ENCODE assay signal across 3 worm cellular contexts in the genomic region with DNA sequence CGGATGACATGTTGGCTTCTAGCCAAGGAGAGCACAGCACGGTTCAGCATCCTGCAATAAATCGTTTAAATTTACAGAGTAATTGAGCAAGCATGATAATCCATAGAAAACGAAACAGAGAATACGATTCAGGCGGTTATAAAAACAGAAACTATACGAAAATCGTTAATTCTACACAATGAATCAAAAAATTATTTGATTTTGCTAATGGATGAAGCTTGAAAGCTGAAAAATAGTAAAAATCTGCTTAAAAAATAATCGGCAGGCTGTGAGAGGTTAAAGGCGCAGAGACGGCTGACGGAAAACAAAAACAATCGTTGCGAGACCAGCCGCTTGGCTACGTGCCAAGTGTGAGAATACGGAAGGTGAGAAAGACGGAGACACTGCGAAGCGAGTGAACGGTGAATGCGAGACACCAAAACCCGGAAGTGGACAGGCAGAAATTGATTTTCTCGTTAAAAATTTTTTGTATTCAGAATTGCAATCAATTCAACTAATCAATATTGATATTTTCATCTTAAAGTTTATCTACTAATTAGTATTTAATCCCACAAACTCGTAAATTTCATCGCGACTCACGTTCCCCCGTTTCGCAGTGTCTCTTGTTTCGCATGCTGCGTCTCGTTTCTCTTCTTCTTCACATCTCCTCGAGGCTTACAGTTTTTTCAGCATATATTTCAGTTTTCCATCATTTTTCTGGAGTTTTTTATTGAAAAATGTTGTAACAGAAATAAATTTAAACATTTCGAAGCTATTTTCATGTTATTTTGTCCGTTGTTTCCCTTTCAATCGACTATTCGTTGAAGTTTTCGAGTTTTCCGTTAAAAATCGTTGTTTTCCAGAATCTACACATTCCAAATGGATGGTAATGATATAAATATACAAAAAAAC.
A peak's percentile ranks its signal among the peaks of the same experiment; 100 is the strongest.
TF ChIP-seq lines count a peak whose summit lies in the region.

A gene (minus strand): TSS at position 51 of the 891 bp plus-strand sequence.
A gene (plus strand): TSS at position 841 of the 891 bp plus-strand sequence.

TF ChIP-seq in whole organism, L1 larva, 84 proteins besides CTCF, POLR2A, EP300 and RAD21 (continued from another document and continues in another):
- TF ChIP-seq ceh-88 (GFP tag; IDR thresholded peaks at IDR 0.05; lab: Robert Waterston, UW): peak; percentile 88
- TF ChIP-seq ceh-63 (GFP tag; optimal IDR thresholded peaks at IDR 0.05; lab: Kevin White, UChicago): peak; percentile 86
- TF ChIP-seq vab-15 (tag; optimal IDR thresholded peaks at IDR 0.05; lab: Kevin White, UChicago): peak; percentile 95
- TF ChIP-seq nhr-28 (tag; optimal IDR thresholded peaks at IDR 0.05; lab: Kevin White, UChicago): no peak
- no peak for TF ChIP-seq ets-5 (GFP tag; IDR thresholded peaks at IDR 0.05; lab: Robert Waterston, UW)
- TF ChIP-seq unc-130 (tag; optimal IDR thresholded peaks at IDR 0.05; lab: Kevin White, UChicago): peak; percentile 94
- TF ChIP-seq lir-3 (tag; optimal IDR thresholded peaks at IDR 0.05; lab: Kevin White, UChicago; ENCODE audit: poor library complexity): peak; percentile 91
- TF ChIP-seq sox-4 (tag; optimal IDR thresholded peaks at IDR 0.05; lab: Kevin White, UChicago): peak; percentile 89
- peak; percentile 99 for TF ChIP-seq fkh-8 (tag; optimal IDR thresholded peaks at IDR 0.05; lab: Kevin White, UChicago)
- peak; percentile 93 for TF ChIP-seq isw-1 (GFP tag; IDR thresholded peaks at IDR 0.05; lab: Robert Waterston, UW)
- peak; percentile 62 for TF ChIP-seq mep-1 (tag; optimal IDR thresholded peaks at IDR 0.05; lab: Kevin White, UChicago)
- TF ChIP-seq mab-9 (GFP tag; IDR thresholded peaks at IDR 0.05; lab: Robert Waterston, UW): peak; percentile 78
- peak; percentile 83 for TF ChIP-seq jun-1 (tag; optimal IDR thresholded peaks at IDR 0.05; lab: Kevin White, UChicago)
- TF ChIP-seq F16B12.6 (tag; optimal IDR thresholded peaks at IDR 0.05; lab: Kevin White, UChicago): peak; percentile 29
- peak; percentile 80 for TF ChIP-seq nhr-237 (tag; optimal IDR thresholded peaks at IDR 0.05; lab: Kevin White, UChicago)
- peak; percentile 81 for TF ChIP-seq fkh-4 (tag; optimal IDR thresholded peaks at IDR 0.05; lab: Kevin White, UChicago; ENCODE audit: borderline replicate concordance)
- peak; percentile 97 for TF ChIP-seq nhr-90 (tag; optimal IDR thresholded peaks at IDR 0.05; lab: Kevin White, UChicago; ENCODE audit: poor library complexity)
- peak; percentile 57 for TF ChIP-seq ama-1 (optimal IDR thresholded peaks at IDR 0.05; lab: Kevin White, UChicago)
- peak; percentile 33 for TF ChIP-seq snpc-4 (tag; optimal IDR thresholded peaks at IDR 0.05; lab: Kevin White, UChicago)
- peak; percentile 42 for TF ChIP-seq ceh-8 (GFP tag; optimal IDR thresholded peaks at IDR 0.05; lab: Kevin White, UChicago)
- peak; percentile 72 to 78 (median 77) for TF ChIP-seq dpl-1 (GFP tag; optimal IDR thresholded peaks at IDR 0.05; lab: Kevin White, UChicago)
- TF ChIP-seq dsc-1 (tag; optimal IDR thresholded peaks at IDR 0.05; lab: Kevin White, UChicago): peak; percentile 94
- TF ChIP-seq egl-13 (tag; optimal IDR thresholded peaks at IDR 0.05; lab: Kevin White, UChicago): peak; percentile 95
- TF ChIP-seq snu-23 (GFP tag; optimal IDR thresholded peaks at IDR 0.05; lab: Kevin White, UChicago): peak; percentile 97
- peak in 2 of 6 experiments; percentile 31 to 51 for TF ChIP-seq elt-3 (tag; optimal IDR thresholded peaks at IDR 0.05; lab: Kevin White, UChicago)
- peak; percentile 79 for TF ChIP-seq skn-1 (tag; optimal IDR thresholded peaks at IDR 0.05; lab: Kevin White, UChicago)
- TF ChIP-seq mdl-1 (tag; optimal IDR thresholded peaks at IDR 0.05; lab: Kevin White, UChicago): peak in 1 of 2 experiments; percentile 72
- peak; percentile 98 for TF ChIP-seq nhr-85 (tag; lab: Kevin White, UChicago)
- TF ChIP-seq swsn-7 (tag; optimal IDR thresholded peaks at IDR 0.05; lab: Kevin White, UChicago): peak; percentile 94
- TF ChIP-seq sup-37 (GFP tag; optimal IDR thresholded peaks at IDR 0.05; lab: Kevin White, UChicago): peak; percentile 68
- peak; percentile 90 for TF ChIP-seq nhr-19 (GFP tag; conservative IDR thresholded peaks at IDR 0.05; lab: Robert Waterston, UW)
- peak; percentile 98 for TF ChIP-seq pax-3 (tag; optimal IDR thresholded peaks at IDR 0.05; lab: Kevin White, UChicago)
- peak in 1 of 2 experiments; percentile 15 for TF ChIP-seq egl-27 (tag; optimal IDR thresholded peaks at IDR 0.05; lab: Kevin White, UChicago)
- peak; percentile 82 for TF ChIP-seq elt-2 (tag; optimal IDR thresholded peaks at IDR 0.05; lab: Kevin White, UChicago)
- TF ChIP-seq Y116A8C.19 (tag; optimal IDR thresholded peaks at IDR 0.05; lab: Kevin White, UChicago; ENCODE audit: borderline replicate concordance): peak; percentile 74
- TF ChIP-seq sptf-1 (tag; optimal IDR thresholded peaks at IDR 0.05; lab: Kevin White, UChicago): no peak
- TF ChIP-seq grh-1 (GFP tag; IDR thresholded peaks at IDR 0.05; lab: Robert Waterston, UW): peak; percentile 74
- peak; percentile 60 for TF ChIP-seq blmp-1 (tag; optimal IDR thresholded peaks at IDR 0.05; lab: Kevin White, UChicago)
- peak; percentile 96 for TF ChIP-seq nhr-47 (tag; optimal IDR thresholded peaks at IDR 0.05; lab: Kevin White, UChicago)

TF ChIP-seq in whole organism, L3 larva, 47 proteins besides CTCF, POLR2A, EP300 and RAD21 (continued from another document):
- TF ChIP-seq daf-12 (tag; optimal IDR thresholded peaks at IDR 0.05; lab: Kevin White, UChicago) (no peak), pqm-1 (tag; optimal IDR thresholded peaks at IDR 0.05; lab: Kevin White, UChicago) (peak; percentile 43), ceh-28 (tag; optimal IDR thresholded peaks at IDR 0.05; lab: Kevin White, UChicago) (peak; percentile 84), nfya-1 (tag; optimal IDR thresholded peaks at IDR 0.05; lab: Kevin White, UChicago; ENCODE audit: insufficient read depth) (peak; percentile 88), nhr-23 (tag; optimal IDR thresholded peaks at IDR 0.05; lab: Kevin White, UChicago) (peak; percentile 92), ama-1 (optimal IDR thresholded peaks at IDR 0.05; lab: Kevin White, UChicago) (peak; percentile 30), nhr-43 (tag; optimal IDR thresholded peaks at IDR 0.05; lab: Kevin White, UChicago; ENCODE audit: poor library complexity, severe bottlenecking) (peak; percentile 83), ztf-4 (tag; optimal IDR thresholded peaks at IDR 0.05; lab: Kevin White, UChicago) (no peak), ceh-16 (tag; optimal IDR thresholded peaks at IDR 0.05; lab: Kevin White, UChicago) (no peak), nhr-237 (tag; optimal IDR thresholded peaks at IDR 0.05; lab: Kevin White, UChicago) (no peak), nhr-12 (tag; optimal IDR thresholded peaks at IDR 0.05; lab: Kevin White, UChicago) (no peak), R02D3.7 (tag; optimal IDR thresholded peaks at IDR 0.05; lab: Kevin White, UChicago) (peak; percentile 95), skn-1 (tag; optimal IDR thresholded peaks at IDR 0.05; lab: Kevin White, UChicago) (peak; percentile 56), zag-1 (tag; optimal IDR thresholded peaks at IDR 0.05; lab: Kevin White, UChicago) (no peak), snpc-4 (tag; optimal IDR thresholded peaks at IDR 0.05; lab: Kevin White, UChicago) (peak; percentile 58), elt-3 (tag; optimal IDR thresholded peaks at IDR 0.05; lab: Kevin White, UChicago) (peak in 1 of 3 experiments; percentile 32), fos-1 (tag; optimal IDR thresholded peaks at IDR 0.05; lab: Kevin White, UChicago) (no peak), ceh-9 (tag; optimal IDR thresholded peaks at IDR 0.05; lab: Kevin White, UChicago) (no peak), fkh-2 (tag; optimal IDR thresholded peaks at IDR 0.05; lab: Kevin White, UChicago) (no peak), egl-5 (tag; optimal IDR thresholded peaks at IDR 0.05; lab: Kevin White, UChicago) (peak; percentile 47), nhr-25 (tag; optimal IDR thresholded peaks at IDR 0.05; lab: Kevin White, UChicago) (peak; percentile 86), ZK546.5 (tag; optimal IDR thresholded peaks at IDR 0.05; lab: Kevin White, UChicago) (peak; percentile 52), nhr-76 (tag; optimal IDR thresholded peaks at IDR 0.05; lab: Kevin White, UChicago) (no peak), lin-39 (tag; optimal IDR thresholded peaks at IDR 0.05; lab: Kevin White, UChicago) (peak; percentile 52), lin-15B (tag; optimal IDR thresholded peaks at IDR 0.05; lab: Kevin White, UChicago) (peak; percentile 94), nhr-11 (tag; optimal IDR thresholded peaks at IDR 0.05; lab: Kevin White, UChicago) (peak; percentile 61), ztf-11 (tag; optimal IDR thresholded peaks at IDR 0.05; lab: Kevin White, UChicago) (no peak), pha-4 (tag; optimal IDR thresholded peaks at IDR 0.05; lab: Kevin White, UChicago) (peak; percentile 72), unc-62 (GFP tag; optimal IDR thresholded peaks at IDR 0.05; lab: Kevin White, UChicago) (peak; percentile 13), egl-27 (tag; optimal IDR thresholded peaks at IDR 0.05; lab: Kevin White, UChicago) (peak; percentile 38)
TF ChIP-seq in whole organism, L3 larva: peak in this region for 27.

TF ChIP-seq in whole organism, young adult, 124 proteins besides CTCF, POLR2A, EP300 and RAD21 (continued from another document and continues in another):
- TF ChIP-seq efl-1 (GFP tag; optimal IDR thresholded peaks at IDR 0.05; lab: Kevin White, UChicago) (peak; percentile 43), ceh-40 (GFP tag; IDR thresholded peaks at IDR 0.05; lab: Robert Waterston, UW) (no peak), hrde-1 (tag; optimal IDR thresholded peaks at IDR 0.05; lab: Kevin White, UChicago; ENCODE audit: borderline replicate concordance) (no peak), Y67H2A.10 (GFP tag; conservative IDR thresholded peaks at IDR 0.05; lab: Robert Waterston, UW) (0 out of 2 replicates have a peak, but pooled peaks have one; percentile 36), ztf-28 (GFP tag; IDR thresholded peaks at IDR 0.05; lab: Robert Waterston, UW) (peak; percentile 88; the same call in 1 of the 2 replicates), ztf-18 (tag; optimal IDR thresholded peaks at IDR 0.05; lab: Kevin White, UChicago) (peak; percentile 82), akir-1 (GFP tag; optimal IDR thresholded peaks at IDR 0.05; lab: Kevin White, UChicago) (peak; percentile 85), zim-3 (tag; optimal IDR thresholded peaks at IDR 0.05; lab: Kevin White, UChicago) (peak; percentile 54), B0261.1 (tag; optimal IDR thresholded peaks at IDR 0.05; lab: Kevin White, UChicago) (peak; percentile 13), ets-4 (GFP tag; optimal IDR thresholded peaks at IDR 0.05; lab: Kevin White, UChicago) (no peak), unc-62 (GFP tag; optimal IDR thresholded peaks at IDR 0.05; lab: Kevin White, UChicago) (no peak), dpff-1 (tag; optimal IDR thresholded peaks at IDR 0.05; lab: Kevin White, UChicago) (no peak), ama-1 (optimal IDR thresholded peaks at IDR 0.05; lab: Kevin White, UChicago) (no peak), ama-1 (GFP tag; optimal IDR thresholded peaks at IDR 0.05; lab: Kevin White, UChicago) (no peak), attf-3 (GFP tag; conservative IDR thresholded peaks at IDR 0.05; lab: Robert Waterston, UW) (peak; percentile 73), ekl-4 (GFP tag; IDR thresholded peaks at IDR 0.05; lab: Robert Waterston, UW) (peak; percentile 79), ccch-3 (GFP tag; optimal IDR thresholded peaks at IDR 0.05; lab: Kevin White, UChicago) (no peak), F57C9.4 (tag; optimal IDR thresholded peaks at IDR 0.05; lab: Kevin White, UChicago) (no peak), nhr-179 (tag; optimal IDR thresholded peaks at IDR 0.05; lab: Kevin White, UChicago) (no peak), tlf-1 (GFP tag; optimal IDR thresholded peaks at IDR 0.05; lab: Kevin White, UChicago) (peak; percentile 86), dpl-1 (GFP tag; optimal IDR thresholded peaks at IDR 0.05; lab: Kevin White, UChicago) (no peak), ztf-22 (GFP tag; optimal IDR thresholded peaks at IDR 0.05; lab: Kevin White, UChicago) (no peak), sdz-38 (tag; optimal IDR thresholded peaks at IDR 0.05; lab: Kevin White, UChicago) (no peak), F22D6.2 (tag; optimal IDR thresholded peaks at IDR 0.05; lab: Kevin White, UChicago) (peak; percentile 68), nfyb-1 (GFP tag; IDR thresholded peaks at IDR 0.05; lab: Robert Waterston, UW) (peak; percentile 89), ceh-100 (GFP tag; IDR thresholded peaks at IDR 0.05; lab: Robert Waterston, UW) (peak; percentile 99), aptf-3 (GFP tag; IDR thresholded peaks at IDR 0.05; lab: Robert Waterston, UW) (no peak), mcd-1 (GFP tag; IDR thresholded peaks at IDR 0.05; lab: Robert Waterston, UW) (peak; percentile 90), K12H6.12 (tag; optimal IDR thresholded peaks at IDR 0.05; lab: Kevin White, UChicago) (peak; percentile 97), tbp1 (GFP tag; optimal IDR thresholded peaks at IDR 0.05; lab: Kevin White, UChicago) (peak; percentile 71), rpc-1 (optimal IDR thresholded peaks at IDR 0.05; lab: Kevin White, UChicago) (no peak), rpc-1 (tag; optimal IDR thresholded peaks at IDR 0.05; lab: Kevin White, UChicago) (no peak), nfya-1 (tag; optimal IDR thresholded peaks at IDR 0.05; lab: Kevin White, UChicago; ENCODE audit: borderline replicate concordance, insufficient read depth) (no peak), nhr-120 (GFP tag; IDR thresholded peaks at IDR 0.05; lab: Robert Waterston, UW) (no peak), D2030.7 (GFP tag; IDR thresholded peaks at IDR 0.05; lab: Robert Waterston, UW) (peak; percentile 85), lsl-1 (GFP tag; optimal IDR thresholded peaks at IDR 0.05; lab: Kevin White, UChicago) (peak; percentile 85), egl-44 (GFP tag; IDR thresholded peaks at IDR 0.05; lab: Robert Waterston, UW) (peak; percentile 61; the same call in 1 of the 2 replicates), lin-35 (GFP tag; optimal IDR thresholded peaks at IDR 0.05; lab: Kevin White, UChicago) (peak in 1 of 3 experiments; percentile 67), mxl-1 (tag; optimal IDR thresholded peaks at IDR 0.05; lab: Kevin White, UChicago) (no peak), F49E8.2 (tag; optimal IDR thresholded peaks at IDR 0.05; lab: Kevin White, UChicago; ENCODE audit: insufficient read depth) (peak; percentile 26), B0019.2 (GFP tag; conservative IDR thresholded peaks at IDR 0.05; lab: Robert Waterston, UW) (peak; percentile 61; the same call in 1 of the 2 replicates), ceh-79 (tag; optimal IDR thresholded peaks at IDR 0.05; lab: Kevin White, UChicago) (no peak), snpc-1.1 (tag; optimal IDR thresholded peaks at IDR 0.05; lab: Kevin White, UChicago; ENCODE audit: insufficient read depth) (no peak), madf-10 (tag; optimal IDR thresholded peaks at IDR 0.05; lab: Kevin White, UChicago) (peak; percentile 86), hlh-12 (tag; optimal IDR thresholded peaks at IDR 0.05; lab: Kevin White, UChicago) (no peak), hmg-1.2 (GFP tag; IDR thresholded peaks at IDR 0.05; lab: Robert Waterston, UW) (peak; percentile 73), bed-2 (GFP tag; IDR thresholded peaks at IDR 0.05; lab: Robert Waterston, UW) (peak; percentile 85), fkh-3 (tag; optimal IDR thresholded peaks at IDR 0.05; lab: Kevin White, UChicago) (no peak), Y79H2A.3 (GFP tag; conservative IDR thresholded peaks at IDR 0.05; lab: Robert Waterston, UW) (0 out of 2 replicates have a peak, but pooled peaks have one; percentile 60), ceh-58 (GFP tag; IDR thresholded peaks at IDR 0.05; lab: Robert Waterston, UW) (no peak), sptf-2 (GFP tag; optimal IDR thresholded peaks at IDR 0.05; lab: Kevin White, UChicago) (no peak), nhr-90 (tag; optimal IDR thresholded peaks at IDR 0.05; lab: Kevin White, UChicago) (peak; percentile 17), T07F8.4 (tag; optimal IDR thresholded peaks at IDR 0.05; lab: Kevin White, UChicago) (peak; percentile 6), F23B12.7 (tag; optimal IDR thresholded peaks at IDR 0.05; lab: Kevin White, UChicago; ENCODE audit: insufficient read depth) (peak; percentile 0), ceh-27 (GFP tag; optimal IDR thresholded peaks at IDR 0.05; lab: Kevin White, UChicago) (peak; percentile 91), let-526 (GFP tag; IDR thresholded peaks at IDR 0.05; lab: Robert Waterston, UW) (peak; percentile 46; the same call in 1 of the 2 replicates), somi-1 (GFP tag; optimal IDR thresholded peaks at IDR 0.05; lab: Kevin White, UChicago) (peak; percentile 49)
